Worm (Caenorhabditis elegans) whole organism, early embryonic: Measurements from ENCODE around the gene pas-2.

Experiments
- F13C5.2 ChIP-seq: sonication (generic microtip); optimal IDR thresholded peaks from 2 replicates; lab custom pipeline; 2017; ENCODE audit warnings: mild to moderate bottlenecking, missing genetic modification characterization, inconsistent platforms, missing compliant biosample characterization
- aly-1 ChIP-seq: sonication (generic microtip); optimal IDR thresholded peaks from 2 replicates; lab custom pipeline; 2016; ENCODE audit warnings: missing genetic modification characterization, missing compliant biosample characterization
- ama-1 ChIP-seq: fragments of 150-350 bp; optimal IDR thresholded peaks from 2 replicates; lab custom pipeline; 2014
- ceh-13 ChIP-seq: fragments of 200-800 bp; sonication (Bioruptor generic); optimal IDR thresholded peaks from 2 replicates; lab custom pipeline; 2018; ENCODE audit warnings: mild to moderate bottlenecking, missing genetic modification characterization, missing compliant biosample characterization
- flt-1 ChIP-seq: fragments of 200-800 bp; sonication (Bioruptor generic); IDR thresholded peaks from 2 replicates; pipeline ENCODE4 v1.3.6; 2022; ENCODE audit warnings: missing genetic modification characterization, missing compliant biosample characterization
- hmbx-1 ChIP-seq: sonication (generic microtip); optimal IDR thresholded peaks from 2 replicates; lab custom pipeline; 2016; ENCODE audit warnings: mild to moderate bottlenecking, missing genetic modification characterization, missing compliant biosample characterization
- hmg-4 ChIP-seq: fragments of 200-800 bp; sonication (Bioruptor generic); optimal IDR thresholded peaks from 2 replicates; lab custom pipeline; 2018; ENCODE audit warnings: mild to moderate bottlenecking, missing genetic modification characterization, missing compliant biosample characterization
- hnd-1 ChIP-seq: sonication (generic microtip); optimal IDR thresholded peaks from 2 replicates; lab custom pipeline; 2016; ENCODE audit warnings: missing genetic modification characterization, missing compliant biosample characterization
- pes-1 ChIP-seq: fragments of 200-800 bp; sonication (Bioruptor generic); IDR thresholded peaks from 2 replicates; pipeline ENCODE4 v1.3.6; 2022; ENCODE audit warnings: missing genetic modification reagents, missing genetic modification characterization, missing compliant biosample characterization
- scrt-1 ChIP-seq: fragments of 200-800 bp; sonication (Bioruptor generic); IDR thresholded peaks from 2 replicates; pipeline ENCODE4 v1.3.6; 2022; ENCODE audit warnings: missing genetic modification characterization, missing compliant biosample characterization
- sea-1 ChIP-seq: fragments of 200-800 bp; sonication (Bioruptor generic); conservative IDR thresholded peaks from 2 replicates; pipeline ENCODE4 v1.3.6; 2022; ENCODE audit warnings: missing genetic modification characterization, missing compliant biosample characterization
- tbx-11 ChIP-seq: fragments of 200-800 bp; sonication (Bioruptor generic); IDR thresholded peaks from 2 replicates; pipeline ENCODE4 v1.3.6; 2022; ENCODE audit warnings: missing genetic modification characterization, missing compliant biosample characterization
- tbx-37 ChIP-seq: fragments of 200-800 bp; sonication (Bioruptor generic); conservative IDR thresholded peaks from 2 replicates; pipeline ENCODE4 v1.3.6; 2022; ENCODE audit warnings: missing genetic modification reagents, missing genetic modification characterization, missing compliant biosample characterization
- tra-4 ChIP-seq: sonication (generic microtip); optimal IDR thresholded peaks from 2 replicates; lab custom pipeline; 2017; ENCODE audit warnings: missing genetic modification characterization, missing compliant biosample characterization

DNA sequence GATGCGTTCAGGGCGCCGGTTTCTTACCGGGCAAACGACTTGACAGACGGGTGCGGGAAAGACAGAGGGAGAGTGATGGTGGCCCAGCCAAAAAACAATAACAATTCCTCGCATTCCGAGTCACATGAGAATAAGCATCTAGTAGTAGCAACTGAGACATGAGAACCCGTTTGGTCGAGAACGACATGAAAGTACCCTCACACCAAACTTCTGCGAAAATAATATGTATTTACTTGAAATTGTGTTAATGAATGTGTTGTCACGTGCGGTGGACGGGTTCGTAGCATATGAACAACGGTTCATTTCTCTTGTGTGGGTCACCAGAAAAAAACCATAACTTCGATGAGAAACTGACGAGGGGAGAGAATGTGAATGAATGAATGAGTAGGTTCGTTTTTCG lies 49.3 kb upstream of the pas-2 start:
- TF ChIP-seq flt-1 (GFP tag; lab: Robert Waterston, UW) (no peak), ama-1 (no peak), hmbx-1 (tag; lab: Kevin White, UChicago) (no peak), tra-4 (tag; lab: Kevin White, UChicago) (no peak), scrt-1 (GFP tag; lab: Robert Waterston, UW) (no peak), sea-1 (GFP tag; lab: Robert Waterston, UW) (no peak), ceh-13 (GFP tag; lab: Kevin White, UChicago) (no peak), aly-1 (tag; lab: Kevin White, UChicago) (no peak), hmg-4 (no peak), tbx-11 (GFP tag; lab: Robert Waterston, UW) (no peak), F13C5.2 (tag; lab: Kevin White, UChicago) (no peak), tbx-37 (GFP tag; lab: Robert Waterston, UW) (no peak), pes-1 (GFP tag; lab: Robert Waterston, UW) (no peak), hnd-1 (tag; lab: Kevin White, UChicago) (no peak)
